Fruit fly (Drosophila melanogaster) whole organism, embryonic: Measurements from ENCODE around the gene CG34453.

ENCODE experiments used
- CG1024 ChIP-seq: fragments of 200-800 bp; sonication (Bioruptor generic); IDR thresholded peaks from 2 replicates; pipeline ENCODE4 v1.3.6; 2022; ENCODE audit warnings: missing biosample characterization, missing genetic modification characterization
- CG11247 ChIP-seq: fragments of 200-800 bp; sonication (Bioruptor generic); IDR thresholded peaks from 2 replicates; pipeline ENCODE4 v1.3.6; 2022; ENCODE audit warnings: missing biosample characterization, missing genetic modification characterization
- CG13624 ChIP-seq: fragments of 200-800 bp; sonication (Bioruptor generic); optimal IDR thresholded peaks from 2 replicates; lab custom pipeline; 2016; ENCODE audit warnings: missing biosample characterization, missing genetic modification characterization
- CG14441 ChIP-seq: fragments of 200-800 bp; sonication (Bioruptor generic); IDR thresholded peaks from 2 replicates; pipeline ENCODE4 v1.3.6; 2022; ENCODE audit warnings: missing biosample characterization, missing genetic modification characterization
- CG14860 ChIP-seq: fragments of 200-800 bp; sonication (Bioruptor generic); IDR thresholded peaks from 3 replicates; pipeline ENCODE4 v1.3.6; 2022; ENCODE audit warnings: missing biosample characterization, missing genetic modification characterization; ENCODE audit not compliant: partially characterized antibody
- CG17186 ChIP-seq: fragments of 200-800 bp; sonication (Bioruptor generic); optimal IDR thresholded peaks from 3 replicates; lab custom pipeline; 2017; ENCODE audit warnings: missing biosample characterization, missing genetic modification reagents, missing genetic modification characterization
- CG17359 ChIP-seq: fragments of 200-800 bp; sonication (Bioruptor generic); optimal IDR thresholded peaks from 3 replicates; lab custom pipeline; 2018; ENCODE audit warnings: missing biosample characterization, mild to moderate bottlenecking, missing genetic modification characterization, moderate library complexity
- CG17612 ChIP-seq: fragments of 200-800 bp; sonication (Bioruptor generic); IDR thresholded peaks from 2 replicates; pipeline ENCODE4 v1.3.6; 2022; ENCODE audit warnings: missing biosample characterization, missing genetic modification characterization
- CG18476 ChIP-seq: fragments of 200-800 bp; sonication (Bioruptor generic); optimal IDR thresholded peaks from 2 replicates; lab custom pipeline; 2016; ENCODE audit warnings: missing biosample characterization, mild to moderate bottlenecking, missing genetic modification characterization
- CG30403 ChIP-seq: fragments of 200-800 bp; sonication (Bioruptor generic); optimal IDR thresholded peaks from 3 replicates; lab custom pipeline; 2016; ENCODE audit warnings: missing biosample characterization, missing genetic modification characterization
- CG31365 ChIP-seq: fragments of 200-800 bp; sonication (Bioruptor generic); optimal IDR thresholded peaks from 2 replicates; lab custom pipeline; 2018; ENCODE audit warnings: missing biosample characterization, mild to moderate bottlenecking, missing genetic modification characterization
- CG3726 ChIP-seq: fragments of 200-800 bp; sonication (Bioruptor generic); IDR thresholded peaks from 3 replicates; pipeline ENCODE4, ENCODE4 v1.3.6; 2022; ENCODE audit warnings: missing biosample characterization, missing genetic modification characterization
- CG4707 ChIP-seq: fragments of 200-800 bp; sonication (Bioruptor generic); optimal IDR thresholded peaks from 2 replicates; lab custom pipeline; 2018; ENCODE audit warnings: missing biosample characterization, mild to moderate bottlenecking, missing genetic modification characterization, moderate library complexity
- CG5180 ChIP-seq: fragments of 200-800 bp; sonication (Bioruptor generic); optimal IDR thresholded peaks from 3 replicates; lab custom pipeline; 2017; ENCODE audit warnings: missing biosample characterization, missing genetic modification characterization, mild to moderate bottlenecking, moderate library complexity, missing genetic modification reagents
- CG6175 ChIP-seq: fragments of 200-800 bp; sonication (Bioruptor generic); IDR thresholded peaks from 3 replicates; pipeline ENCODE4 v1.3.6; 2022; ENCODE audit warnings: missing biosample characterization, missing genetic modification characterization
- CG6254 ChIP-seq: fragments of 200-800 bp; sonication (Bioruptor generic); optimal IDR thresholded peaks from 3 replicates; lab custom pipeline; 2017; ENCODE audit warnings: mild to moderate bottlenecking, missing biosample characterization, missing genetic modification reagents, missing genetic modification characterization
- CG8478 ChIP-seq: fragments of >200 bp; optimal IDR thresholded peaks from 2 replicates; lab custom pipeline; 2018
- CG8765 ChIP-seq: fragments of 200-800 bp; sonication (Bioruptor generic); IDR thresholded peaks from 2 replicates; pipeline ENCODE4 v1.3.6; 2022; ENCODE audit warnings: missing biosample characterization, missing genetic modification characterization
- Dbx ChIP-seq: fragments of 200-800 bp; sonication (Bioruptor generic); IDR thresholded peaks from 3 replicates; pipeline ENCODE4 v1.3.6; 2022; ENCODE audit warnings: missing biosample characterization, missing genetic modification characterization
- Dll ChIP-seq: fragments of 200-800 bp; sonication (Bioruptor generic); IDR thresholded peaks from 4 replicates; pipeline ENCODE4 v1.3.6; 2022; ENCODE audit warnings: missing biosample characterization, missing genetic modification characterization; ENCODE audit not compliant: partially characterized antibody
- E2f2 ChIP-seq: fragments of 200-800 bp; sonication (Bioruptor generic); IDR thresholded peaks from 2 replicates; pipeline ENCODE4 v1.3.6; 2022; ENCODE audit warnings: missing biosample characterization, missing genetic modification characterization
- Eip74EF ChIP-seq, 2 experiments: fragments of 200-800 bp in 1 of 2; fragments of >200 bp in 1 of 2; sonication (Bioruptor generic) in 1 of 2; optimal IDR thresholded peaks; 2 replicates each; lab custom pipeline; 2017 to 2019; ENCODE audit warnings: missing biosample characterization in 2 of 2, missing genetic modification characterization in 2 of 2, mild to moderate bottlenecking in 1 of 2, moderate library complexity in 1 of 2
- GATAe ChIP-seq: fragments of 200-800 bp; sonication (Bioruptor generic); conservative IDR thresholded peaks from 2 replicates; pipeline ENCODE4 v1.3.6; 2022; ENCODE audit warnings: missing biosample characterization, missing genetic modification characterization
- H15 ChIP-seq: fragments of 200-800 bp; sonication (Bioruptor generic); IDR thresholded peaks from 3 replicates; pipeline ENCODE4 v1.3.6; 2022; ENCODE audit warnings: missing biosample characterization, missing genetic modification characterization
- Hmx ChIP-seq: fragments of 200-800 bp; sonication (Bioruptor generic); optimal IDR thresholded peaks from 2 replicates; lab custom pipeline; 2016; ENCODE audit warnings: missing biosample characterization, missing genetic modification characterization
- Lim3 ChIP-seq: fragments of 200-800 bp; sonication (Bioruptor generic); IDR thresholded peaks from 2 replicates; pipeline ENCODE4 v1.3.6; 2022; ENCODE audit warnings: missing biosample characterization, missing genetic modification characterization
- Mad ChIP-seq: fragments of 200-800 bp; sonication (Bioruptor generic); optimal IDR thresholded peaks from 2 replicates; lab custom pipeline; 2016; ENCODE audit warnings: missing biosample characterization, missing genetic modification characterization
- Med ChIP-seq: fragments of 200-800 bp; sonication (Bioruptor generic); peaks from one replicate; lab custom pipeline; 2016; ENCODE audit warnings: missing biosample characterization, missing genetic modification characterization, mild to moderate bottlenecking, inconsistent platforms, moderate library complexity
- Mrtf ChIP-seq: fragments of 200-800 bp; sonication (Bioruptor generic); IDR thresholded peaks from 3 replicates; pipeline ENCODE4 v1.3.6; 2022; ENCODE audit warnings: missing biosample characterization, missing genetic modification characterization
- Oaz ChIP-seq: fragments of 200-800 bp; sonication (Bioruptor generic); IDR thresholded peaks from 2 replicates; pipeline ENCODE4 v1.3.6; 2022; ENCODE audit warnings: missing biosample characterization, missing genetic modification characterization
- Sry-β ChIP-seq: fragments of 200-800 bp; sonication (Bioruptor generic); optimal IDR thresholded peaks from 2 replicates; lab custom pipeline; 2018; ENCODE audit warnings: missing biosample characterization, mild to moderate bottlenecking, missing genetic modification characterization, moderate library complexity
- bab2 ChIP-seq: fragments of 200-800 bp; sonication (Bioruptor generic); optimal IDR thresholded peaks from 2 replicates; lab custom pipeline; 2016; ENCODE audit warnings: missing biosample characterization, missing genetic modification characterization
- bcd ChIP-seq: fragments of 200-800 bp; sonication (Bioruptor generic); optimal IDR thresholded peaks from 2 replicates; lab custom pipeline; 2017; ENCODE audit warnings: missing biosample characterization, mild to moderate bottlenecking, missing genetic modification characterization
- bigmax ChIP-seq: fragments of 200-800 bp; sonication (Bioruptor generic); optimal IDR thresholded peaks from 2 replicates; lab custom pipeline; 2018; ENCODE audit warnings: missing biosample characterization, mild to moderate bottlenecking, missing genetic modification characterization
- chm ChIP-seq: fragments of 200-800 bp; sonication (Bioruptor generic); IDR thresholded peaks from 2 replicates; pipeline ENCODE4 v1.3.6; 2022; ENCODE audit warnings: missing biosample characterization, missing genetic modification characterization
- dimm ChIP-seq: fragments of 200-800 bp; sonication (Bioruptor generic); IDR thresholded peaks from 2 replicates; pipeline ENCODE4 v1.3.6; 2022; ENCODE audit warnings: missing biosample characterization, missing genetic modification characterization
- esg ChIP-seq: fragments of 200-800 bp; sonication (Bioruptor generic); conservative IDR thresholded peaks from 2 replicates; pipeline ENCODE4 v1.3.6; 2022; ENCODE audit warnings: missing biosample characterization, missing genetic modification characterization
- gem ChIP-seq: fragments of 200-800 bp; sonication (Bioruptor generic); optimal IDR thresholded peaks from 2 replicates; lab custom pipeline; 2019; ENCODE audit warnings: missing biosample characterization, mild to moderate bottlenecking, missing genetic modification characterization, moderate library complexity
- gro ChIP-seq: fragments of 200-800 bp; sonication (Bioruptor generic); optimal IDR thresholded peaks from 2 replicates; lab custom pipeline; 2016; ENCODE audit warnings: missing biosample characterization, missing genetic modification characterization
- gt ChIP-seq: fragments of 200-800 bp; sonication (Bioruptor generic); IDR thresholded peaks from 2 replicates; pipeline ENCODE4 v1.3.6; 2022; ENCODE audit warnings: missing biosample characterization, missing genetic modification characterization
- maf-S ChIP-seq: fragments of 200-800 bp; sonication (Bioruptor generic); optimal IDR thresholded peaks from 2 replicates; lab custom pipeline; 2016; ENCODE audit warnings: missing biosample characterization, missing genetic modification characterization
- mld ChIP-seq: fragments of 200-800 bp; sonication (Bioruptor generic); IDR thresholded peaks from 3 replicates; pipeline ENCODE4 v1.3.6; 2022; ENCODE audit warnings: missing biosample characterization, missing genetic modification characterization; ENCODE audit not compliant: partially characterized antibody
- nom ChIP-seq: fragments of 200-800 bp; sonication (Bioruptor generic); optimal IDR thresholded peaks from 2 replicates; lab custom pipeline; 2017; ENCODE audit warnings: missing biosample characterization, missing genetic modification characterization, mild to moderate bottlenecking, moderate library complexity, missing genetic modification reagents
- pfk ChIP-seq: fragments of 200-800 bp; sonication (Bioruptor generic); optimal IDR thresholded peaks from 2 replicates; lab custom pipeline; 2018; ENCODE audit warnings: missing biosample characterization, mild to moderate bottlenecking, missing genetic modification characterization, moderate library complexity
- pita ChIP-seq: fragments of 200-800 bp; sonication (Bioruptor generic); optimal IDR thresholded peaks from 2 replicates; lab custom pipeline; 2017; ENCODE audit warnings: missing biosample characterization, mild to moderate bottlenecking, missing genetic modification characterization
- sr ChIP-seq: fragments of 200-800 bp; sonication (Bioruptor generic); IDR thresholded peaks from 3 replicates; pipeline ENCODE4 v1.3.6; 2022; ENCODE audit warnings: missing biosample characterization, missing genetic modification characterization
- unc-4 ChIP-seq: fragments of 200-800 bp; sonication (Bioruptor generic); IDR thresholded peaks from 2 replicates; pipeline ENCODE4 v1.3.6; 2022; ENCODE audit warnings: missing biosample characterization, missing genetic modification characterization; ENCODE audit not compliant: partially characterized antibody
- yki ChIP-seq: fragments of >200 bp; optimal IDR thresholded peaks from 3 replicates; lab custom pipeline; 2018
- z ChIP-seq: fragments of 200-800 bp; sonication (Bioruptor generic); IDR thresholded peaks from 3 replicates; pipeline ENCODE4 v1.3.6; 2022; ENCODE audit warnings: missing biosample characterization, missing genetic modification characterization

The CG34453 gene

DNA sequence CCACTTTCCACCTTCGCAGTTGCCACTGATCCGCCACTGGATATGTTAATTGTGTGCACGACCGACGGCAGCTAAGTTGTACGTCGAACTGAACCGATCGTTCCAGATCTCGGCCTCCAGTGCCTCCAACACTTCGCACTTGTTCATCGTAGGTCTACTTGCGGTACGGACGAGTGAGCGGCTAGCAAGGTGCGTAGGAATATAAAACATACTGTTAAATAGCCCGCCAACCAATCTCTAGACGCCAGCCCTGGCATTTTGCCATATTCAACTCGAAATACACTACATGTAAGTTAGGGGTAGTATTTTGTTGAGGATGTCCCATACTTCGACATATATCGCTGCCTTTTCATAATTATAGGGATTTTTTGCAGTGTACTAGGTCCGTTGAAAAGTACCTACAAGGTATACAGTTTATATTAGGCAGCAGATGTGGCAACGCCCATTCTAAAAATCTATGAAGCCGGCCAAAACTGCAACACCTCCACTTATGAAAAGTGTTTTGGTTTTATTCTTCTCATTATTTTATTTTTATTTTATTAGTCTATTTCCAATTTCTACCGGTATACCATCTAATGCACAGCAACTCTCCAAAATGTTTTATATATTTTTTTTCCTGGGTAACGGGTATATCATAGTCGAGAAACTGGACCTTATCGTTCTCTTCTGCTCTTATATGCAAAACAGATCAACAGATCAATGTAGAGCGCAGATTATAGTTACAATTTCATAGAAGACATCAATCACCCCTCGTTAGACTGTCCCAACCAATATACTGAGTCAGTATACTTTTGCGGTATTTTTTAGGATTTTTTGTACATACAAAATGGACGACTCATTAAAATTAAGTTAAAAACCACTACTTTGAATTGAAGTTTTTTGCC, 9.9 kb downstream of the CG34453 start, which contains the start of the genes pyx and CG33229 (continued):
- TF ChIP-seq Mad (GFP tag; lab: Kevin White, UChicago) (peak; percentile 89), Eip74EF (GFP tag; optimal IDR thresholded peaks at IDR 0.05; lab: Kevin White, UChicago) (no peak), Med (GFP tag; lab: Kevin White, UChicago) (peak; percentile 95), CG18476 (GFP tag; lab: Kevin White, UChicago) (peak; percentile 100), sr (GFP tag; lab: Robert Waterston, UW) (no peak), CG5180 (GFP tag; lab: Kevin White, UChicago) (peak; percentile 73), nom (GFP tag; lab: Kevin White, UChicago) (peak; percentile 7), maf-S (GFP tag; lab: Kevin White, UChicago) (peak; percentile 70), bcd (GFP tag; lab: Kevin White, UChicago) (peak; percentile 86), CG14441 (GFP tag; lab: Robert Waterston, UW) (peak; percentile 82), GATAe (GFP tag; lab: Robert Waterston, UW) (no peak), Sry-β (GFP tag; lab: Kevin White, UChicago) (no peak), Lim3 (GFP tag; lab: Robert Waterston, UW) (no peak; the same call in 1 of the 2 replicates), esg (GFP tag; lab: Robert Waterston, UW) (peak; percentile 77; the same call in 1 of the 2 replicates), dimm (GFP tag; lab: Robert Waterston, UW) (peak; percentile 38; the same call in 1 of the 2 replicates), gt (no peak; the same call in 1 of the 2 replicates), z (GFP tag; lab: Robert Waterston, UW) (no peak), Dll (0 out of 4 replicates have a peak, but pooled peaks have one; percentile 26), yki (lab: Kevin White, UChicago) (no peak), Hmx (GFP tag; lab: Kevin White, UChicago) (peak; percentile 75), bab2 (peak; percentile 87), CG8478 (lab: Kevin White, UChicago) (no peak), Oaz (GFP tag; lab: Robert Waterston, UW) (peak; percentile 66), gro (GFP tag; lab: Kevin White, UChicago) (peak; percentile 75), CG3726 (GFP tag; lab: Robert Waterston, UW) (0 out of 3 replicates have a peak, but pooled peaks have one; percentile 56), CG17359 (tag; lab: Kevin White, UChicago) (peak; percentile 78), gem (tag; lab: Kevin White, UChicago) (peak; percentile 91), CG31365 (tag; lab: Kevin White, UChicago) (peak; percentile 17), CG13624 (GFP tag; lab: Kevin White, UChicago) (peak; percentile 71), CG8765 (GFP tag; lab: Robert Waterston, UW) (peak; percentile 52; the same call in 1 of the 2 replicates), Mrtf (GFP tag; lab: Robert Waterston, UW) (peak; percentile 85), pfk (no peak), bigmax (no peak), Dbx (GFP tag; lab: Robert Waterston, UW) (peak; percentile 86), H15 (peak; percentile 70; the same call in 1 of the 3 replicates), unc-4 (0 out of 2 replicates have a peak, but pooled peaks have one; percentile 27), chm (GFP tag; lab: Robert Waterston, UW) (peak; percentile 37; the same call in 1 of the 2 replicates), CG11247 (GFP tag; lab: Robert Waterston, UW) (peak; percentile 68), CG17612 (GFP tag; lab: Robert Waterston, UW) (peak; percentile 50), CG17186 (GFP tag; lab: Kevin White, UChicago) (peak; percentile 37), CG4707 (GFP tag; lab: Kevin White, UChicago) (no peak), CG1024 (GFP tag; lab: Robert Waterston, UW) (peak; percentile 55; the same call in 1 of the 2 replicates), CG6175 (GFP tag; lab: Robert Waterston, UW) (peak; percentile 61; the same call in 1 of the 3 replicates), CG6254 (GFP tag; lab: Kevin White, UChicago) (peak; percentile 33), CG30403 (GFP tag; lab: Kevin White, UChicago) (peak; percentile 95), pita (GFP tag; lab: Kevin White, UChicago) (no peak), E2f2 (GFP tag; lab: Robert Waterston, UW) (peak; percentile 93), CG14860 (GFP tag; lab: Robert Waterston, UW) (no peak), mld (GFP tag; lab: Robert Waterston, UW) (no peak)
